Fruit fly (Drosophila melanogaster) whole organism, prepupa: ENCODE measurements around the gene Nelf-A.

Experiments
- CG10631 ChIP-seq: fragments of 200-800 bp; sonication (Bioruptor generic); optimal IDR thresholded peaks from 2 replicates; lab custom pipeline; 2016; ENCODE audit warnings: missing biosample characterization, missing genetic modification characterization
- CG10669 ChIP-seq: fragments of 200-800 bp; sonication (Bioruptor generic); optimal IDR thresholded peaks from 3 replicates; lab custom pipeline; 2018; ENCODE audit warnings: missing biosample characterization, mild to moderate bottlenecking, missing genetic modification characterization, moderate library complexity
- CG11294 ChIP-seq: fragments of 200-800 bp; sonication (Bioruptor generic); IDR thresholded peaks from 2 replicates; pipeline ENCODE4 v1.3.6; 2022; ENCODE audit warnings: missing biosample characterization, missing genetic modification characterization
- CG11762 ChIP-seq: fragments of 200-800 bp; sonication (Bioruptor generic); optimal IDR thresholded peaks from 3 replicates; lab custom pipeline; 2016; ENCODE audit warnings: missing biosample characterization, missing genetic modification characterization; ENCODE audit not compliant: insufficient read depth
- CG11902 ChIP-seq: fragments of 200-800 bp; sonication (Bioruptor generic); optimal IDR thresholded peaks from 3 replicates; lab custom pipeline; 2016; ENCODE audit warnings: missing biosample characterization, missing genetic modification characterization
- CG16779 ChIP-seq: fragments of 200-800 bp; sonication (Bioruptor generic); optimal IDR thresholded peaks from 3 replicates; lab custom pipeline; 2017; ENCODE audit warnings: missing biosample characterization, mild to moderate bottlenecking, missing genetic modification characterization
- CG3032 ChIP-seq: fragments of 200-800 bp; optimal IDR thresholded peaks from 2 replicates; lab custom pipeline; 2019; ENCODE audit warnings: missing biosample characterization, mild to moderate bottlenecking, missing genetic modification characterization, moderate library complexity
- CG31627 ChIP-seq: fragments of 200-800 bp; sonication (Bioruptor generic); optimal IDR thresholded peaks from 3 replicates; lab custom pipeline; 2016; ENCODE audit warnings: missing biosample characterization, missing genetic modification characterization
- CG32006 ChIP-seq: fragments of 200-800 bp; sonication (Bioruptor generic); optimal IDR thresholded peaks from 3 replicates; lab custom pipeline; 2017; ENCODE audit warnings: missing biosample characterization, mild to moderate bottlenecking, missing genetic modification characterization
- CG34406 ChIP-seq: fragments of 200-800 bp; sonication (Bioruptor generic); optimal IDR thresholded peaks from 3 replicates; lab custom pipeline; 2016; ENCODE audit warnings: missing biosample characterization, missing genetic modification characterization
- CG3919 ChIP-seq: fragments of 200-800 bp; sonication (Bioruptor generic); optimal IDR thresholded peaks from 3 replicates; lab custom pipeline; 2016; ENCODE audit warnings: missing biosample characterization, missing genetic modification characterization
- CG4318 ChIP-seq: fragments of 200-800 bp; sonication (Bioruptor generic); optimal IDR thresholded peaks from 3 replicates; lab custom pipeline; 2017; ENCODE audit warnings: missing biosample characterization, mild to moderate bottlenecking, missing genetic modification characterization
- CG6276 ChIP-seq: fragments of 200-800 bp; sonication (Bioruptor generic); optimal IDR thresholded peaks from 2 replicates; lab custom pipeline; 2017; ENCODE audit warnings: missing biosample characterization, mild to moderate bottlenecking, missing genetic modification characterization
- CG6792 ChIP-seq: fragments of 200-800 bp; sonication (Bioruptor generic); optimal IDR thresholded peaks from 3 replicates; lab custom pipeline; 2016; ENCODE audit warnings: missing biosample characterization, missing genetic modification characterization
- CG6808 ChIP-seq: fragments of 200-800 bp; sonication (Bioruptor generic); optimal IDR thresholded peaks from 3 replicates; lab custom pipeline; 2017; ENCODE audit warnings: missing biosample characterization, missing genetic modification characterization, mild to moderate bottlenecking, moderate library complexity, missing genetic modification reagents
- CG6854 ChIP-seq: fragments of 200-800 bp; sonication (Bioruptor generic); optimal IDR thresholded peaks from 2 replicates; lab custom pipeline; 2017; ENCODE audit warnings: missing biosample characterization, mild to moderate bottlenecking, missing genetic modification characterization
- CG7368 ChIP-seq: fragments of 200-800 bp; sonication (Bioruptor generic); optimal IDR thresholded peaks from 3 replicates; lab custom pipeline; 2016; ENCODE audit warnings: missing biosample characterization, missing genetic modification characterization
- CG8119 ChIP-seq: fragments of 200-800 bp; sonication (Bioruptor generic); IDR thresholded peaks from 3 replicates; pipeline ENCODE4 v1.3.6; 2022; ENCODE audit warnings: missing biosample characterization, missing genetic modification characterization
- CG8632 ChIP-seq: fragments of 200-800 bp; sonication (Bioruptor generic); optimal IDR thresholded peaks from 3 replicates; lab custom pipeline; 2016; ENCODE audit warnings: missing biosample characterization, missing genetic modification characterization
- Eip75B ChIP-seq: fragments of 200-800 bp; sonication (Bioruptor generic); optimal IDR thresholded peaks from 3 replicates; lab custom pipeline; 2016; ENCODE audit warnings: missing biosample characterization, missing genetic modification characterization
- Eip78C ChIP-seq: fragments of 200-800 bp; sonication (Bioruptor generic); peaks from one replicate; lab custom pipeline; 2016; ENCODE audit warnings: missing biosample characterization, missing genetic modification characterization
- Eip93F ChIP-seq: fragments of 200-800 bp; sonication (Bioruptor generic); optimal IDR thresholded peaks from 2 replicates; lab custom pipeline; 2016; ENCODE audit warnings: missing biosample characterization, mild to moderate bottlenecking, missing genetic modification characterization
- Ets21C ChIP-seq: fragments of 200-800 bp; sonication (Bioruptor generic); optimal IDR thresholded peaks from 3 replicates; lab custom pipeline; 2016; ENCODE audit warnings: missing biosample characterization, missing genetic modification characterization
- Ets96B ChIP-seq: fragments of 200-800 bp; optimal IDR thresholded peaks from 2 replicates; lab custom pipeline; 2019; ENCODE audit warnings: missing biosample characterization, mild to moderate bottlenecking, missing genetic modification characterization, moderate library complexity
- Gug ChIP-seq: fragments of 200-800 bp; sonication (Bioruptor generic); IDR thresholded peaks from 2 replicates; pipeline ENCODE4 v1.3.6; 2022; ENCODE audit warnings: missing biosample characterization, missing genetic modification characterization
- Hr38 ChIP-seq: sonication (Bioruptor generic); optimal IDR thresholded peaks from 2 replicates; lab custom pipeline; 2016; ENCODE audit warnings: missing biosample characterization, missing genetic modification characterization
- Hr39 ChIP-seq: fragments of 200-800 bp; sonication (Bioruptor generic); optimal IDR thresholded peaks from 2 replicates; lab custom pipeline; 2016; ENCODE audit warnings: missing biosample characterization, missing genetic modification characterization
- Hr4 ChIP-seq: fragments of 200-800 bp; sonication (Bioruptor generic); optimal IDR thresholded peaks from 3 replicates; lab custom pipeline; 2016; ENCODE audit warnings: missing biosample characterization, missing genetic modification characterization
- Lpt ChIP-seq: fragments of 200-800 bp; sonication (Bioruptor generic); optimal IDR thresholded peaks from 3 replicates; lab custom pipeline; 2016; ENCODE audit warnings: missing biosample characterization, missing genetic modification characterization
- Met ChIP-seq: fragments of 200-800 bp; sonication (Bioruptor generic); optimal IDR thresholded peaks from 3 replicates; lab custom pipeline; 2016; ENCODE audit warnings: missing biosample characterization, missing genetic modification characterization
- OdsH ChIP-seq: fragments of 200-800 bp; sonication (Bioruptor generic); optimal IDR thresholded peaks from 3 replicates; lab custom pipeline; 2016; ENCODE audit warnings: missing biosample characterization, missing genetic modification characterization
- Sox102F ChIP-seq: fragments of 200-800 bp; sonication (Bioruptor generic); optimal IDR thresholded peaks from 2 replicates; lab custom pipeline; 2016; ENCODE audit warnings: missing biosample characterization, mild to moderate bottlenecking, missing genetic modification characterization
- Sox14 ChIP-seq: fragments of 200-800 bp; sonication (Bioruptor generic); optimal IDR thresholded peaks from 3 replicates; lab custom pipeline; 2016; ENCODE audit warnings: missing biosample characterization, missing genetic modification characterization
- achi ChIP-seq: fragments of 200-800 bp; sonication (Bioruptor generic); optimal IDR thresholded peaks from 3 replicates; lab custom pipeline; 2016; ENCODE audit warnings: missing biosample characterization, missing genetic modification characterization
- eg ChIP-seq: fragments of 200-800 bp; sonication (Bioruptor generic); IDR thresholded peaks from 3 replicates; pipeline ENCODE4 v1.3.6; 2022; ENCODE audit warnings: missing biosample characterization, missing genetic modification characterization
- esn ChIP-seq: fragments of 200-800 bp; sonication (Bioruptor generic); optimal IDR thresholded peaks from 2 replicates; lab custom pipeline; 2016; ENCODE audit warnings: missing biosample characterization, mild to moderate bottlenecking, missing genetic modification characterization, moderate library complexity
- fd59A ChIP-seq: fragments of 200-800 bp; sonication (Bioruptor generic); optimal IDR thresholded peaks from 2 replicates; lab custom pipeline; 2017; ENCODE audit warnings: missing biosample characterization, mild to moderate bottlenecking, missing genetic modification characterization, missing genetic modification reagents
- fd85E ChIP-seq: fragments of 200-800 bp; sonication (Bioruptor generic); optimal IDR thresholded peaks from 3 replicates; lab custom pipeline; 2016; ENCODE audit warnings: missing biosample characterization, missing genetic modification characterization
- fkh ChIP-seq: fragments of 200-800 bp; sonication (Bioruptor generic); optimal IDR thresholded peaks from 3 replicates; lab custom pipeline; 2017; ENCODE audit warnings: missing biosample characterization, mild to moderate bottlenecking, missing genetic modification characterization, moderate library complexity
- lz ChIP-seq: fragments of 200-800 bp; sonication (Bioruptor generic); optimal IDR thresholded peaks from 3 replicates; lab custom pipeline; 2016; ENCODE audit warnings: missing biosample characterization, missing genetic modification characterization
- net ChIP-seq: fragments of 200-800 bp; sonication (Bioruptor generic); optimal IDR thresholded peaks from 3 replicates; lab custom pipeline; 2016; ENCODE audit warnings: missing biosample characterization, missing genetic modification characterization
- pdm3 ChIP-seq: fragments of 200-800 bp; sonication (Bioruptor generic); optimal IDR thresholded peaks from 3 replicates; lab custom pipeline; 2016; ENCODE audit warnings: missing biosample characterization, missing genetic modification characterization
- salr ChIP-seq, 2 experiments: fragments of 200-800 bp; sonication (Bioruptor generic); optimal IDR thresholded peaks; 3 replicates each; lab custom pipeline; 2016 to 2018; ENCODE audit warnings: missing biosample characterization in 2 of 2, missing genetic modification characterization in 2 of 2, mild to moderate bottlenecking in 1 of 2
- spab ChIP-seq: fragments of 200-800 bp; sonication (Bioruptor generic); optimal IDR thresholded peaks from 2 replicates; lab custom pipeline; 2017; ENCODE audit warnings: missing biosample characterization, mild to moderate bottlenecking, missing genetic modification characterization, missing genetic modification reagents
- ss ChIP-seq, 2 experiments: fragments of 200-800 bp; sonication (Bioruptor generic); optimal IDR thresholded peaks; 2 replicates in 1 of 2; 3 replicates in 1 of 2; lab custom pipeline; 2017 to 2018; ENCODE audit warnings: mild to moderate bottlenecking in 2 of 2, missing biosample characterization in 2 of 2, missing genetic modification characterization in 2 of 2, moderate library complexity in 1 of 2
- svp ChIP-seq: fragments of 200-800 bp; sonication (Bioruptor generic); peaks from one replicate; lab custom pipeline; 2016; ENCODE audit warnings: missing biosample characterization, missing genetic modification characterization
- topi ChIP-seq: fragments of 200-800 bp; sonication (Bioruptor generic); optimal IDR thresholded peaks from 3 replicates; lab custom pipeline; 2016; ENCODE audit warnings: missing biosample characterization, missing genetic modification characterization

Gene Nelf-A

dm6 chr3R:21192267-21192666, 31.2 kb upstream of the Nelf-A start:
- TF ChIP-seq Met: no peak
- TF ChIP-seq CG6808 (GFP tag; lab: Kevin White, UChicago): peak; percentile 44
- no peak for TF ChIP-seq fkh (GFP tag; lab: Kevin White, UChicago)
- TF ChIP-seq svp (GFP tag; lab: Kevin White, UChicago): no peak
- TF ChIP-seq CG6854 (GFP tag; lab: Kevin White, UChicago): no peak
- TF ChIP-seq CG10669 (GFP tag; lab: Kevin White, UChicago): peak; percentile 45
- TF ChIP-seq pdm3 (GFP tag; lab: Kevin White, UChicago): peak; percentile 15
- TF ChIP-seq net (GFP tag; lab: Kevin White, UChicago): no peak
- TF ChIP-seq Hr38: no peak
- TF ChIP-seq Eip93F (GFP tag; lab: Kevin White, UChicago): no peak
- TF ChIP-seq Gug (GFP tag; lab: Robert Waterston, UW): no peak
- no peak for TF ChIP-seq lz (GFP tag; lab: Kevin White, UChicago)
- TF ChIP-seq CG16779 (tag; lab: Kevin White, UChicago): no peak
- TF ChIP-seq Hr4: no peak
- TF ChIP-seq spab (GFP tag; lab: Kevin White, UChicago): peak; percentile 2
- TF ChIP-seq CG7368: no peak
- TF ChIP-seq Eip75B (GFP tag; lab: Kevin White, UChicago): peak; percentile 17
- TF ChIP-seq CG3032 (tag; lab: Kevin White, UChicago): peak; percentile 44
- peak; percentile 11 for TF ChIP-seq CG10631 (GFP tag; lab: Kevin White, UChicago)
- peak; percentile 6 for TF ChIP-seq OdsH
- no peak for TF ChIP-seq esn (GFP tag; lab: Kevin White, UChicago)
- TF ChIP-seq CG31627 (GFP tag; lab: Kevin White, UChicago): no peak
- peak; percentile 5 for TF ChIP-seq achi (GFP tag; lab: Kevin White, UChicago)
- no peak for TF ChIP-seq CG8119 (GFP tag; lab: Robert Waterston, UW)
- TF ChIP-seq CG6276 (GFP tag; lab: Kevin White, UChicago): no peak
- TF ChIP-seq CG4318 (GFP tag; lab: Kevin White, UChicago): no peak
- TF ChIP-seq Sox102F (GFP tag; lab: Kevin White, UChicago): no peak
- TF ChIP-seq Eip78C (GFP tag; lab: Kevin White, UChicago): peak; percentile 81
- no peak for TF ChIP-seq CG11762 (GFP tag; lab: Kevin White, UChicago)
- TF ChIP-seq topi (GFP tag; lab: Kevin White, UChicago): no peak
- TF ChIP-seq CG11294: no peak
- peak; percentile 18 for TF ChIP-seq CG3919 (GFP tag; lab: Kevin White, UChicago)
- TF ChIP-seq salr (GFP tag; optimal IDR thresholded peaks at IDR 0.05; lab: Kevin White, UChicago): peak in 1 of 2 experiments; percentile 3
- no peak for TF ChIP-seq Hr39 (GFP tag; lab: Kevin White, UChicago)
- no peak for TF ChIP-seq Lpt (GFP tag; lab: Kevin White, UChicago)
- TF ChIP-seq CG34406 (GFP tag; lab: Kevin White, UChicago): no peak
- TF ChIP-seq CG8632: no peak
- peak in 1 of 2 experiments; percentile 61 for TF ChIP-seq ss (GFP tag; optimal IDR thresholded peaks at IDR 0.05; lab: Kevin White, UChicago)
- no peak for TF ChIP-seq Sox14 (GFP tag; lab: Kevin White, UChicago)
- 0 out of 3 replicates have a peak, but pooled peaks have one; percentile 10 for TF ChIP-seq eg (GFP tag; lab: Robert Waterston, UW)
- TF ChIP-seq CG32006 (GFP tag; lab: Kevin White, UChicago): peak; percentile 3
- TF ChIP-seq CG11902 (GFP tag; lab: Kevin White, UChicago): no peak
- no peak for TF ChIP-seq Ets21C (GFP tag; lab: Kevin White, UChicago)
- peak; percentile 31 for TF ChIP-seq Ets96B (tag; lab: Kevin White, UChicago)
- no peak for TF ChIP-seq CG6792 (GFP tag; lab: Kevin White, UChicago)
- TF ChIP-seq fd59A (GFP tag; lab: Kevin White, UChicago): no peak
- TF ChIP-seq fd85E: no peak
